Worm (Caenorhabditis elegans) whole organism, L4 larva: ENCODE measurements around the gene shpk-1.
A peak's percentile ranks its signal among the peaks of the same experiment; 100 is the strongest.

Source experiments
- F37D6.2 ChIP-seq: sonication (generic microtip); optimal IDR thresholded peaks from 2 replicates; lab custom pipeline; 2016; ENCODE audit warnings: mild to moderate bottlenecking, missing genetic modification characterization, missing compliant biosample characterization
- F44E2.7 ChIP-seq: fragments of 200-800 bp; sonication (Bioruptor generic); IDR thresholded peaks from 2 replicates; pipeline ENCODE4 v2.1.2; 2022; ENCODE audit warnings: missing genetic modification characterization, missing compliant biosample characterization
- T20F7.1 ChIP-seq: fragments of 200-800 bp; sonication (Bioruptor generic); optimal IDR thresholded peaks from 2 replicates; lab custom pipeline; 2018; ENCODE audit warnings: mild to moderate bottlenecking, missing genetic modification characterization, missing compliant biosample characterization
- ZK546.5 ChIP-seq, 2 experiments: sonication (generic microtip); optimal IDR thresholded peaks; 2 replicates each; lab custom pipeline; 2017; ENCODE audit warnings: missing biosample characterization in 2 of 2, missing genetic modification characterization in 2 of 2
- aha-1 ChIP-seq: fragments of 150-350 bp; peaks from one replicate; lab custom pipeline; 2014; ENCODE audit warnings: missing biosample characterization, missing genetic modification characterization
- ama-1 ChIP-seq: fragments of 150-350 bp; optimal IDR thresholded peaks from 2 replicates; lab custom pipeline; 2014; ENCODE audit warnings: inconsistent platforms, mixed read lengths
- arid-1 ChIP-seq: fragments of 200-800 bp; sonication (Bioruptor generic); conservative IDR thresholded peaks from 2 replicates; pipeline ENCODE4 v1.3.6; 2022; ENCODE audit warnings: missing genetic modification reagents, missing genetic modification characterization, missing compliant biosample characterization
- ceh-20 ChIP-seq: fragments of 200-800 bp; sonication (Bioruptor generic); IDR thresholded peaks from 2 replicates; pipeline ENCODE4 v1.3.6; 2022; ENCODE audit warnings: missing genetic modification reagents, missing genetic modification characterization, missing compliant biosample characterization
- ces-1 ChIP-seq: fragments of 150-350 bp; sonication (generic microtip); optimal IDR thresholded peaks from 4 replicates; lab custom pipeline; 2014; ENCODE audit warnings: missing biosample characterization, missing genetic modification reagents, missing genetic modification characterization
- ctbp-1 ChIP-seq: fragments of 200-800 bp; sonication (Bioruptor generic); IDR thresholded peaks from 2 replicates; pipeline ENCODE4 v1.3.6; 2022; ENCODE audit warnings: missing genetic modification reagents, missing genetic modification characterization, missing compliant biosample characterization
- daf-16 ChIP-seq, 3 experiments: sonication (generic microtip); optimal IDR thresholded peaks; 2 replicates each; lab custom pipeline; 2016 to 2017; ENCODE audit warnings: missing genetic modification characterization in 3 of 3, missing genetic modification reagents in 3 of 3, mild to moderate bottlenecking in 2 of 3, missing compliant biosample characterization in 2 of 3, missing biosample characterization in 1 of 3, moderate library complexity in 1 of 3
- daf-8 ChIP-seq: fragments of 200-800 bp; sonication (Bioruptor generic); IDR thresholded peaks from 2 replicates; pipeline ENCODE4 v1.3.6; 2022; ENCODE audit warnings: missing genetic modification characterization, missing compliant biosample characterization
- dmd-6 ChIP-seq: fragments of 200-800 bp; sonication (Bioruptor generic); IDR thresholded peaks from 2 replicates; pipeline ENCODE4 v1.3.6; 2022; ENCODE audit warnings: missing genetic modification reagents, missing genetic modification characterization, missing compliant biosample characterization
- egl-27 ChIP-seq: sonication (generic microtip); optimal IDR thresholded peaks from 3 replicates; lab custom pipeline; 2017; ENCODE audit warnings: missing biosample characterization, missing genetic modification reagents, missing genetic modification characterization
- fkh-10 ChIP-seq: fragments of 150-350 bp; optimal IDR thresholded peaks from 2 replicates; lab custom pipeline; 2014; ENCODE audit warnings: missing biosample characterization, missing genetic modification reagents, missing genetic modification characterization
- gei-8 ChIP-seq: fragments of 200-800 bp; sonication (Bioruptor generic); optimal IDR thresholded peaks from 2 replicates; lab custom pipeline; 2018; ENCODE audit warnings: mild to moderate bottlenecking, missing genetic modification characterization, missing compliant biosample characterization
- hif-1 ChIP-seq, 2 experiments: sonication (generic microtip); optimal IDR thresholded peaks; 2 replicates each; lab custom pipeline; 2016 to 2017; ENCODE audit warnings: missing compliant biosample characterization in 2 of 2, missing genetic modification characterization in 2 of 2, missing genetic modification reagents in 2 of 2, missing genotype in 2 of 2, mild to moderate bottlenecking in 1 of 2
- hlh-11 ChIP-seq: fragments of 200-800 bp; sonication (Bioruptor generic); optimal IDR thresholded peaks from 2 replicates; lab custom pipeline; 2018; ENCODE audit warnings: mild to moderate bottlenecking, missing genetic modification characterization, missing compliant biosample characterization
- hlh-30 ChIP-seq: sonication (generic microtip); optimal IDR thresholded peaks from 2 replicates; lab custom pipeline; 2017; ENCODE audit warnings: antibody characterized with exemption, mild to moderate bottlenecking, missing genetic modification characterization, missing compliant biosample characterization; ENCODE audit not compliant: insufficient read depth
- hmg-1.1 ChIP-seq: fragments of 200-800 bp; sonication (Bioruptor generic); IDR thresholded peaks from 2 replicates; pipeline ENCODE4 v1.3.6; 2022; ENCODE audit warnings: missing genetic modification reagents, missing genetic modification characterization, missing compliant biosample characterization
- lin-29 ChIP-seq: fragments of 200-800 bp; sonication (Bioruptor generic); IDR thresholded peaks from 2 replicates; pipeline ENCODE4 v1.3.6; 2022; ENCODE audit warnings: missing genetic modification reagents, missing genetic modification characterization, missing compliant biosample characterization
- lin-39 ChIP-seq: fragments of 150-350 bp; optimal IDR thresholded peaks from 2 replicates; lab custom pipeline; 2014; ENCODE audit warnings: missing biosample characterization, missing genetic modification reagents, missing genetic modification characterization
- lsy-2 ChIP-seq, 2 experiments: fragments of 150-350 bp in 1 of 2; sonication (generic microtip) in 1 of 2; optimal IDR thresholded peaks; 2 replicates each; lab custom pipeline; 2014 to 2017; ENCODE audit warnings: missing biosample characterization in 2 of 2, missing genetic modification characterization in 2 of 2
- mdl-1 ChIP-seq, 2 experiments: fragments of 150-350 bp in 1 of 2; sonication (generic microtip) in 1 of 2; optimal IDR thresholded peaks; 2 replicates each; lab custom pipeline; 2014 to 2017; ENCODE audit warnings: missing biosample characterization in 2 of 2, missing genetic modification characterization in 2 of 2
- mep-1 ChIP-seq: fragments of 150-350 bp; sonication (generic microtip); optimal IDR thresholded peaks from 3 replicates; lab custom pipeline; 2014; ENCODE audit warnings: missing biosample characterization, missing genetic modification characterization
- nhr-10 ChIP-seq: fragments of 150-350 bp; optimal IDR thresholded peaks from 2 replicates; lab custom pipeline; 2014; ENCODE audit warnings: missing biosample characterization, missing genetic modification characterization
- nhr-11 ChIP-seq: fragments of 150-350 bp; optimal IDR thresholded peaks from 2 replicates; lab custom pipeline; 2014; ENCODE audit warnings: missing biosample characterization, missing genetic modification characterization
- nhr-111 ChIP-seq: fragments of 200-800 bp; sonication (Bioruptor generic); optimal IDR thresholded peaks from 2 replicates; lab custom pipeline; 2018; ENCODE audit warnings: mild to moderate bottlenecking, missing genetic modification characterization, missing compliant biosample characterization
- nhr-48 ChIP-seq: sonication (generic microtip); optimal IDR thresholded peaks from 2 replicates; lab custom pipeline; 2016; ENCODE audit warnings: mild to moderate bottlenecking, missing genetic modification characterization, missing compliant biosample characterization
- nhr-76 ChIP-seq: fragments of 150-350 bp; optimal IDR thresholded peaks from 2 replicates; lab custom pipeline; 2014; ENCODE audit warnings: missing biosample characterization, missing genetic modification characterization
- rbr-2 ChIP-seq: sonication (generic microtip); optimal IDR thresholded peaks from 2 replicates; lab custom pipeline; 2016; ENCODE audit warnings: missing genotype, missing genetic modification characterization, missing compliant biosample characterization
- set-16 ChIP-seq: fragments of 200-800 bp; sonication (Bioruptor generic); IDR thresholded peaks from 2 replicates; pipeline ENCODE4 v1.3.6; 2022; ENCODE audit warnings: missing genetic modification reagents, missing genetic modification characterization, missing compliant biosample characterization
- snpc-1.2 ChIP-seq: fragments of 200-800 bp; sonication (Bioruptor generic); IDR thresholded peaks from 2 replicates; pipeline ENCODE4 v1.3.6; 2022; ENCODE audit warnings: missing genetic modification reagents, missing genetic modification characterization, missing compliant biosample characterization
- snpc-4 ChIP-seq: fragments of 150-350 bp; optimal IDR thresholded peaks from 2 replicates; lab custom pipeline; 2014; ENCODE audit warnings: missing biosample characterization, missing genetic modification characterization
- tag-97 ChIP-seq: fragments of 200-800 bp; sonication (Bioruptor generic); IDR thresholded peaks from 2 replicates; pipeline ENCODE4 v1.3.6; 2022; ENCODE audit warnings: missing genetic modification characterization, missing compliant biosample characterization
- tra-1 ChIP-seq: fragments of 200-800 bp; sonication (Bioruptor generic); IDR thresholded peaks from 2 replicates; pipeline ENCODE4 v1.3.6; 2022; ENCODE audit warnings: missing genetic modification reagents, missing genetic modification characterization, missing compliant biosample characterization
- unc-62 ChIP-seq, 3 experiments: fragments of 150-350 bp in 1 of 3; sonication (generic microtip); optimal IDR thresholded peaks in 2 of 3; peaks in 1 of 3; 1 replicate in 1 of 3; 2 replicates in 2 of 3; lab custom pipeline; 2014 to 2017; ENCODE audit warnings: missing biosample characterization in 3 of 3, missing genetic modification characterization in 3 of 3, missing genetic modification reagents in 3 of 3, missing genotype in 1 of 3
- zag-1 ChIP-seq: fragments of 150-350 bp; optimal IDR thresholded peaks from 2 replicates; lab custom pipeline; 2014; ENCODE audit warnings: missing biosample characterization, missing genetic modification characterization

Gene shpk-1

DNA sequence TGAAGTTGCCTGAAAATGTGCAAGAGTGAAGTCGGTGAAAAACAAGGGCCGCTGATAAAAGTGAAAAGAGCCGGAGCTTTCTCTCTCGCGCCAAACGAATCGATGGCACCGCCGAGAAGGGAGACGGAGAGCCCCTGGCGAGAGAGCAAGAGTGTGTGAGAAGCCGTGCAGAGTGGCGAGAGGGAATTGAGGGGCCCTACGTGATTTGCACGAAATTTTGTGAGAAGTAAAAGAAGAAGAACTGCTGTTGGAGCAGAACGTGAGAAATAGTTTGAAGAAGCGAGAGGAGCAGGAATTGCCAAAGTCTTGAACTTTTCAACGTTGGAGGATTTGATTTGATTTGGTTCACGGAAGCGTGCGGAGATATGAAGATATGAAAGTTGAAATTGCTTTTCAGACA, 42.9 kb upstream of the shpk-1 start, which contains the start of gene aldo-1:
Gene aldo-1, minus strand, starts transcription at position 9 of the 400 bp plus-strand sequence.
- peak in 1 of 2 experiments; percentile 13 for TF ChIP-seq mdl-1 (tag; optimal IDR thresholded peaks at IDR 0.05; lab: Kevin White, UChicago)
- no peak for TF ChIP-seq ceh-20 (GFP tag; lab: Robert Waterston, UW)
- TF ChIP-seq unc-62 (GFP tag; optimal IDR thresholded peaks at IDR 0.05 in 1 of 2; lab: Kevin White, UChicago), result no peak
- no peak for TF ChIP-seq unc-62 (tag; optimal IDR thresholded peaks at IDR 0.05; lab: Kevin White, UChicago)
- TF ChIP-seq ama-1 (lab: Kevin White, UChicago), result no peak
- no peak for TF ChIP-seq snpc-1.2 (GFP tag; lab: Robert Waterston, UW)
- TF ChIP-seq nhr-111 (GFP tag; lab: Kevin White, UChicago), result no peak
- no peak for TF ChIP-seq daf-8 (GFP tag; lab: Robert Waterston, UW)
- peak; percentile 11 for TF ChIP-seq hlh-11 (tag; lab: Kevin White, UChicago)
- no peak for TF ChIP-seq zag-1
- no peak for TF ChIP-seq nhr-48 (tag; lab: Kevin White, UChicago)
- TF ChIP-seq daf-16 (GFP tag; optimal IDR thresholded peaks at IDR 0.05; lab: Kevin White, UChicago), result peak in 1 of 2 experiments; percentile 34
- no peak for TF ChIP-seq daf-16 (tag; optimal IDR thresholded peaks at IDR 0.05; lab: Kevin White, UChicago)
- peak; percentile 92 for TF ChIP-seq aha-1 (tag; lab: Kevin White, UChicago)
- TF ChIP-seq set-16 (GFP tag; lab: Robert Waterston, UW), result peak; percentile 80
- peak; percentile 27 for TF ChIP-seq rbr-2 (tag; lab: Kevin White, UChicago)
- no peak for TF ChIP-seq lin-39 (tag; lab: Kevin White, UChicago)
- no peak for TF ChIP-seq nhr-10 (tag; lab: Kevin White, UChicago)
- no peak for TF ChIP-seq snpc-4 (tag; lab: Kevin White, UChicago)
- 0 out of 2 replicates have a peak, but pooled peaks have one; percentile 64 for TF ChIP-seq ctbp-1 (GFP tag; lab: Robert Waterston, UW)
- TF ChIP-seq egl-27, result no peak
- 0 out of 2 replicates have a peak, but pooled peaks have one; percentile 26 for TF ChIP-seq hmg-1.1 (GFP tag; lab: Robert Waterston, UW)
- TF ChIP-seq mep-1 (tag; lab: Kevin White, UChicago), result peak; percentile 48
- no peak for TF ChIP-seq gei-8
- TF ChIP-seq nhr-76 (tag; lab: Kevin White, UChicago), result no peak
- TF ChIP-seq tag-97 (GFP tag; lab: Robert Waterston, UW), result no peak
- peak; percentile 79 to 99 for TF ChIP-seq hif-1 (tag; optimal IDR thresholded peaks at IDR 0.05; lab: Kevin White, UChicago)
- peak; percentile 4 for TF ChIP-seq hlh-30
- TF ChIP-seq T20F7.1 (GFP tag; lab: Kevin White, UChicago), result no peak
- peak; percentile 76 for TF ChIP-seq ces-1 (GFP tag; lab: Kevin White, UChicago)
- TF ChIP-seq lsy-2 (tag; optimal IDR thresholded peaks at IDR 0.05; lab: Kevin White, UChicago), result peak in 1 of 2 experiments; percentile 53
- 0 out of 2 replicates have a peak, but pooled peaks have one; percentile 19 for TF ChIP-seq arid-1 (GFP tag; lab: Robert Waterston, UW)
- no peak for TF ChIP-seq ZK546.5 (tag; optimal IDR thresholded peaks at IDR 0.05; lab: Kevin White, UChicago)
- TF ChIP-seq nhr-11 (tag; lab: Kevin White, UChicago), result no peak
- TF ChIP-seq fkh-10 (GFP tag; lab: Kevin White, UChicago), result peak; percentile 36
- no peak for TF ChIP-seq dmd-6 (GFP tag; lab: Robert Waterston, UW)
- no peak for TF ChIP-seq tra-1
- TF ChIP-seq F37D6.2 (tag; lab: Kevin White, UChicago), result peak; percentile 28

DNA sequence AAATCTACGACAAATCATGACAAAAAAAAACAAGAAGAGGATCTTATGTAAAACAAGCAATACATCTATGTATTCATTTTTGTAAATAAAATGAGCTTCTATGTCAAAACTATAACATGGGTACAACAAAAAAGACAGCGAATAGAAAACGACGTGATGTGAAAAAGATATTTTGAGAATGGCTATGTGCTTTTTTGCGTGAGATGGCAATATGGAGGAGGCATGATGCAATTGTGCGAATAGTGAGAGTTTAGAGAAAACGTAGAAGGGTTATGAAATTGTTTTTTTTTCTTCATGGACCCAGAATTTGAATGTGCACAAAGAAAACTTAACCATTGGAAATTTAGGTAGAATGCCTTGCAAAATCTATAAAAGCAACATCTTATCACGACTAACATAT, 41.8 kb upstream of the shpk-1 start:
- TF ChIP-seq F44E2.7 (GFP tag; lab: Robert Waterston, UW) (no peak), fkh-10 (GFP tag; lab: Kevin White, UChicago) (no peak), unc-62 (GFP tag; optimal IDR thresholded peaks at IDR 0.05 in 1 of 2; lab: Kevin White, UChicago) (peak in 1 of 2 experiments; percentile 10), unc-62 (tag; optimal IDR thresholded peaks at IDR 0.05; lab: Kevin White, UChicago) (no peak), lin-29 (GFP tag; lab: Robert Waterston, UW) (no peak), lsy-2 (tag; optimal IDR thresholded peaks at IDR 0.05; lab: Kevin White, UChicago) (peak in 1 of 2 experiments; percentile 27), aha-1 (tag; lab: Kevin White, UChicago) (peak; percentile 8), hif-1 (tag; optimal IDR thresholded peaks at IDR 0.05; lab: Kevin White, UChicago) (peak in 1 of 2 experiments; percentile 76), nhr-11 (tag; lab: Kevin White, UChicago) (peak; percentile 10)
